Worm (Caenorhabditis elegans): ENCODE results near the gene hil-3.

- TF ChIP-seq klf-2 (GFP tag; conservative IDR thresholded peaks at IDR 0.05): no peak
- TF ChIP-seq tab-1 (GFP tag; IDR thresholded peaks at IDR 0.05): no peak
- TF ChIP-seq flt-1 (GFP tag; IDR thresholded peaks at IDR 0.05): no peak
Measured at ce11 chrX:8203684-8204083, 44.7 kb downstream of the hil-3 start, which contains the start of gene C17H11.6.

Measured in whole organism, midembryonic.